Fruit fly (Drosophila melanogaster) whole organism, embryonic: ENCODE results near the gene Dap160.

Experiments used
- Atf6 ChIP-seq: fragments of 200-800 bp; sonication (Bioruptor generic); IDR thresholded peaks from 2 replicates; pipeline ENCODE4 v1.3.6; 2022; ENCODE audit warnings: missing biosample characterization, missing genetic modification characterization
- CG10274 ChIP-seq: fragments of 200-800 bp; sonication (Bioruptor generic); optimal IDR thresholded peaks from 3 replicates; lab custom pipeline; 2017; ENCODE audit warnings: missing biosample characterization, mild to moderate bottlenecking, missing genetic modification characterization
- CG11247 ChIP-seq: fragments of 200-800 bp; sonication (Bioruptor generic); IDR thresholded peaks from 2 replicates; pipeline ENCODE4 v1.3.6; 2022; ENCODE audit warnings: missing biosample characterization, missing genetic modification characterization
- CG11560 ChIP-seq: fragments of 200-800 bp; sonication (Bioruptor generic); IDR thresholded peaks from 3 replicates; pipeline ENCODE4 v1.3.6; 2022; ENCODE audit warnings: missing biosample characterization, missing genetic modification characterization
- CG11696 ChIP-seq: fragments of 200-800 bp; sonication (Bioruptor generic); IDR thresholded peaks from 2 replicates; pipeline ENCODE4 v1.3.6; 2022; ENCODE audit warnings: missing biosample characterization, missing genetic modification characterization
- CG12299 ChIP-seq: fragments of 200-800 bp; sonication (Bioruptor generic); optimal IDR thresholded peaks from 2 replicates; lab custom pipeline; 2018; ENCODE audit warnings: missing biosample characterization, mild to moderate bottlenecking, missing genetic modification characterization
- CG13296 ChIP-seq: fragments of 200-800 bp; sonication (Bioruptor generic); optimal IDR thresholded peaks from 3 replicates; lab custom pipeline; 2018; ENCODE audit warnings: missing biosample characterization, mild to moderate bottlenecking, missing genetic modification characterization
- CG14860 ChIP-seq: fragments of 200-800 bp; sonication (Bioruptor generic); IDR thresholded peaks from 3 replicates; pipeline ENCODE4 v1.3.6; 2022; ENCODE audit warnings: missing biosample characterization, missing genetic modification characterization; ENCODE audit not compliant: partially characterized antibody
- CG17328 ChIP-seq: fragments of 200-800 bp; sonication (Bioruptor generic); IDR thresholded peaks from 2 replicates; pipeline ENCODE4 v1.3.6; 2022; ENCODE audit warnings: missing biosample characterization, missing genetic modification characterization
- CG17568 ChIP-seq: fragments of 200-800 bp; sonication (Bioruptor generic); optimal IDR thresholded peaks from 2 replicates; lab custom pipeline; 2018; ENCODE audit warnings: missing biosample characterization, mild to moderate bottlenecking, missing genetic modification characterization, moderate library complexity
- CG17802 ChIP-seq: fragments of 200-800 bp; sonication (Bioruptor generic); optimal IDR thresholded peaks from 2 replicates; lab custom pipeline; 2018; ENCODE audit warnings: missing biosample characterization, mild to moderate bottlenecking, missing genetic modification characterization, moderate library complexity
- CG1792 ChIP-seq: fragments of 200-800 bp; sonication (Bioruptor generic); optimal IDR thresholded peaks from 2 replicates; lab custom pipeline; 2016; ENCODE audit warnings: missing biosample characterization, missing genetic modification characterization
- CG2120 ChIP-seq: fragments of 200-800 bp; sonication (Bioruptor generic); optimal IDR thresholded peaks from 3 replicates; lab custom pipeline; 2016; ENCODE audit warnings: missing biosample characterization, missing genetic modification characterization
- CG2129 ChIP-seq: fragments of 200-800 bp; sonication (Bioruptor generic); IDR thresholded peaks from 2 replicates; pipeline ENCODE4 v1.3.6; 2022; ENCODE audit warnings: missing biosample characterization, missing genetic modification characterization; ENCODE audit not compliant: partially characterized antibody
- CG33213 ChIP-seq: fragments of 200-800 bp; sonication (Bioruptor generic); optimal IDR thresholded peaks from 3 replicates; lab custom pipeline; 2016; ENCODE audit warnings: missing biosample characterization, missing genetic modification characterization
- CG3847 ChIP-seq: fragments of 200-800 bp; sonication (Bioruptor generic); IDR thresholded peaks from 2 replicates; pipeline ENCODE4 v1.3.6; 2022; ENCODE audit warnings: missing biosample characterization, missing genetic modification characterization
- CG4328 ChIP-seq: fragments of 200-800 bp; sonication (Bioruptor generic); optimal IDR thresholded peaks from 3 replicates; lab custom pipeline; 2017; ENCODE audit warnings: missing biosample characterization, missing genetic modification reagents, missing genetic modification characterization
- CG6254 ChIP-seq: fragments of 200-800 bp; sonication (Bioruptor generic); optimal IDR thresholded peaks from 3 replicates; lab custom pipeline; 2017; ENCODE audit warnings: mild to moderate bottlenecking, missing biosample characterization, missing genetic modification reagents, missing genetic modification characterization
- CG8281 ChIP-seq: fragments of 200-800 bp; sonication (Bioruptor generic); optimal IDR thresholded peaks from 2 replicates; lab custom pipeline; 2018; ENCODE audit warnings: missing biosample characterization, mild to moderate bottlenecking, missing genetic modification characterization, moderate library complexity
- CrebB ChIP-seq: fragments of 200-800 bp; sonication (Bioruptor generic); optimal IDR thresholded peaks from 3 replicates; lab custom pipeline; 2018; ENCODE audit warnings: missing biosample characterization, mild to moderate bottlenecking, missing genetic modification characterization
- E2f2 ChIP-seq: fragments of 200-800 bp; sonication (Bioruptor generic); IDR thresholded peaks from 2 replicates; pipeline ENCODE4 v1.3.6; 2022; ENCODE audit warnings: missing biosample characterization, missing genetic modification characterization
- Ets97D ChIP-seq: fragments of 200-800 bp; sonication (Bioruptor generic); optimal IDR thresholded peaks from 3 replicates; lab custom pipeline; 2016; ENCODE audit warnings: missing biosample characterization, missing genetic modification characterization
- H15 ChIP-seq: fragments of 200-800 bp; sonication (Bioruptor generic); IDR thresholded peaks from 3 replicates; pipeline ENCODE4 v1.3.6; 2022; ENCODE audit warnings: missing biosample characterization, missing genetic modification characterization
- HLH4C ChIP-seq: fragments of 200-800 bp; sonication (Bioruptor generic); IDR thresholded peaks from 3 replicates; pipeline ENCODE4 v1.3.6; 2022; ENCODE audit warnings: missing biosample characterization, missing genetic modification characterization; ENCODE audit not compliant: partially characterized antibody
- Hey ChIP-seq: fragments of 200-800 bp; sonication (Bioruptor generic); optimal IDR thresholded peaks from 3 replicates; lab custom pipeline; 2018; ENCODE audit warnings: missing biosample characterization, mild to moderate bottlenecking, missing genetic modification characterization
- Hsf ChIP-seq: fragments of 200-800 bp; sonication (Bioruptor generic); optimal IDR thresholded peaks from 3 replicates; lab custom pipeline; 2016; ENCODE audit warnings: missing biosample characterization, missing genetic modification characterization
- MESR4 ChIP-seq: fragments of 200-800 bp; sonication (Bioruptor generic); optimal IDR thresholded peaks from 2 replicates; lab custom pipeline; 2018; ENCODE audit warnings: missing biosample characterization, mild to moderate bottlenecking, missing genetic modification characterization, moderate library complexity
- Max ChIP-seq: fragments of 200-800 bp; sonication (Bioruptor generic); optimal IDR thresholded peaks from 2 replicates; lab custom pipeline; 2016; ENCODE audit warnings: missing biosample characterization, mild to moderate bottlenecking, missing genetic modification characterization
- NfI ChIP-seq: fragments of 200-800 bp; sonication (Bioruptor generic); optimal IDR thresholded peaks from 3 replicates; lab custom pipeline; 2018; ENCODE audit warnings: missing biosample characterization, mild to moderate bottlenecking, missing genetic modification characterization, moderate library complexity
- Stat92E ChIP-seq, 3 experiments: fragments of >200 bp in 2 of 3; fragments of 200-800 bp in 1 of 3; sonication (Bioruptor generic) in 1 of 3; optimal IDR thresholded peaks; 2 replicates each; lab custom pipeline; 2017 to 2019; ENCODE audit warnings: missing biosample characterization in 3 of 3, missing genetic modification characterization in 3 of 3, mild to moderate bottlenecking in 1 of 3, moderate library complexity in 1 of 3
- Trl ChIP-seq, 3 experiments: fragments of >200 bp in 2 of 3; fragments of 200-800 bp in 1 of 3; sonication (Bioruptor generic) in 1 of 3; optimal IDR thresholded peaks; 2 replicates in 1 of 3; 3 replicates in 2 of 3; lab custom pipeline; 2016 to 2017; ENCODE audit warnings: missing biosample characterization in 1 of 3, missing genetic modification characterization in 1 of 3
- chn ChIP-seq: fragments of 200-800 bp; sonication (Bioruptor generic); optimal IDR thresholded peaks from 2 replicates; lab custom pipeline; 2016; ENCODE audit warnings: missing biosample characterization, missing genetic modification characterization
- da ChIP-seq: fragments of 200-800 bp; sonication (Bioruptor generic); optimal IDR thresholded peaks from 2 replicates; lab custom pipeline; 2016; ENCODE audit warnings: missing biosample characterization, missing genetic modification characterization
- ewg ChIP-seq: fragments of 200-800 bp; sonication (Bioruptor generic); optimal IDR thresholded peaks from 3 replicates; lab custom pipeline; 2017; ENCODE audit warnings: mild to moderate bottlenecking, missing biosample characterization, missing genetic modification reagents, missing genetic modification characterization
- gfzf ChIP-seq: fragments of 200-800 bp; sonication (Bioruptor generic); optimal IDR thresholded peaks from 2 replicates; lab custom pipeline; 2016; ENCODE audit warnings: missing biosample characterization, mild to moderate bottlenecking, missing genetic modification characterization, moderate library complexity
- jigr1 ChIP-seq: fragments of 200-800 bp; sonication (Bioruptor generic); IDR thresholded peaks from 3 replicates; pipeline ENCODE4 v1.3.6; 2022; ENCODE audit warnings: missing biosample characterization, missing genetic modification characterization
- lilli ChIP-seq: fragments of 200-800 bp; sonication (Bioruptor generic); optimal IDR thresholded peaks from 3 replicates; lab custom pipeline; 2016; ENCODE audit warnings: missing biosample characterization, missing genetic modification characterization
- pan ChIP-seq, 4 experiments: fragments of >200 bp in 3 of 4; fragments of 200-800 bp in 1 of 4; sonication (Bioruptor generic) in 1 of 4; optimal IDR thresholded peaks in 3 of 4; IDR thresholded peaks in 1 of 4; 2 replicates each; pipeline versions ENCODE4 v1.3.6 to Lab custom; 2017 to 2022; ENCODE audit warnings: missing biosample characterization in 2 of 4, missing genetic modification characterization in 2 of 4, mixed read lengths in 1 of 4
- pfk ChIP-seq: fragments of 200-800 bp; sonication (Bioruptor generic); optimal IDR thresholded peaks from 2 replicates; lab custom pipeline; 2018; ENCODE audit warnings: missing biosample characterization, mild to moderate bottlenecking, missing genetic modification characterization, moderate library complexity
- pzg ChIP-seq: fragments of 200-800 bp; sonication (Bioruptor generic); optimal IDR thresholded peaks from 3 replicates; lab custom pipeline; 2018; ENCODE audit warnings: missing biosample characterization, mild to moderate bottlenecking, missing genetic modification characterization, moderate library complexity
- row ChIP-seq: fragments of 200-800 bp; sonication (Bioruptor generic); IDR thresholded peaks from 3 replicates; pipeline ENCODE4 v1.3.6; 2022; ENCODE audit warnings: missing biosample characterization, missing genetic modification characterization
- slp2 ChIP-seq: fragments of 200-800 bp; sonication (Bioruptor generic); optimal IDR thresholded peaks from 2 replicates; lab custom pipeline; 2016; ENCODE audit warnings: missing biosample characterization, missing genetic modification characterization
- ssp ChIP-seq: fragments of 200-800 bp; sonication (Bioruptor generic); IDR thresholded peaks from 2 replicates; pipeline ENCODE4 v1.3.6; 2022; ENCODE audit warnings: missing biosample characterization, missing genetic modification characterization
- tio ChIP-seq: fragments of 200-800 bp; sonication (Bioruptor generic); optimal IDR thresholded peaks from 2 replicates; lab custom pipeline; 2017; ENCODE audit warnings: missing biosample characterization, missing genetic modification characterization, inconsistent platforms
- wek ChIP-seq: fragments of 200-800 bp; sonication (Bioruptor generic); optimal IDR thresholded peaks from 3 replicates; lab custom pipeline; 2018; ENCODE audit warnings: missing biosample characterization, mild to moderate bottlenecking, missing genetic modification characterization, moderate library complexity
- zfh1 ChIP-seq: fragments of 200-800 bp; sonication (Bioruptor generic); IDR thresholded peaks from 3 replicates; pipeline ENCODE4 v1.3.6; 2022; ENCODE audit warnings: missing biosample characterization, missing genetic modification characterization
- zfh2 ChIP-seq: fragments of 200-800 bp; sonication (Bioruptor generic); optimal IDR thresholded peaks from 2 replicates; lab custom pipeline; 2016; ENCODE audit warnings: missing biosample characterization, missing genetic modification characterization

The Dap160 gene

DNA sequence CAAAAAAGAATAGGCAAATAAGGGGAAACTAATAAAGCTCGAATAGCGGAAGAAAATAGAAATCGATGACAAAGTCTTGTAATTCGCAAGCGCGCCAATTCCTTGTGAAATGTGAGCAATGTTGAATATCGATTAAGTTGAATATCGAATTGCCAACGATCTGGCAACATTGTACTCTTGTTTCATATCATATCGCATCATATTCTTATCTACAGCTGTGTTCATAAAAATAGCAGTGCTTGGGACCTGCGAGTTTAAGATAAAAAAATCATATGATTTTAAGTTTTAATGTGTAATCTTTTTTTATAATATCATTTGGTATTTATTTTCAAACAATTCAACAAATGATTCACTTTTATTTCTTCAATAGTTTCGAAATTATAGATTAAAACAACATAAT, 6.9 kb upstream of the Dap160 start (continued):
- TF ChIP-seq CG13296 (GFP tag; lab: Kevin White, UChicago) (peak; percentile 59), CG17568 (GFP tag; lab: Kevin White, UChicago) (peak; percentile 22), Stat92E (GFP tag; optimal IDR thresholded peaks at IDR 0.05; lab: Kevin White, UChicago) (no peak), H15 (GFP tag; lab: Robert Waterston, UW) (no peak), E2f2 (GFP tag; lab: Robert Waterston, UW) (peak; percentile 91), CG14860 (GFP tag; lab: Robert Waterston, UW) (peak; percentile 35; the same call in 2 of the 3 replicates)
- TF ChIP-seq, all 482 proteins: peak for 211

DNA sequence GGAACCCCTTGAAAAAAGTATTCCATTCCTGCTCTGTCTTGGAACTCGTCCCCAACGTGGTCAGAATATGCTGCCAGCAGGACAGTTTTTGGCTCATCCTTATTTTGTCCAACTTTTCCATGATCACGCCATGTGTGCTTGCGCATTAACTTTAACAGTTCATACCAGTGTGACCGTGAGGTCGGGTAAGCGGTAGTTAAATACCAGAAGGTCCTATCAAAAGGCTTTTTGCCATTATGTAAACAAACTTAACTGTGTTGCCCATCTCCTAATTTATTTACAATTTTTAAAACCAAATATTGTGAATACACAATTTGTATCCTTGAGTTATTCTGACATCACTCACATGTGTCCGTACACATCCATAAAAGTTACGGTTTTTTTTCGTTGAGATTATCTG, 6.1 kb upstream of the Dap160 start, which contains the start of gene del:
del (minus strand) TSS at position 305 of the 400 bp plus-strand sequence.
- TF ChIP-seq Max (GFP tag; lab: Kevin White, UChicago) (no peak), pzg (GFP tag; lab: Kevin White, UChicago) (peak; percentile 24), NfI (GFP tag; lab: Kevin White, UChicago) (no peak), row (GFP tag; lab: Robert Waterston, UW) (0 out of 3 replicates have a peak, but pooled peaks have one; percentile 12), gfzf (peak; percentile 58), ewg (peak; percentile 76), Atf6 (no peak), lilli (GFP tag; lab: Kevin White, UChicago) (no peak), CG10274 (GFP tag; lab: Kevin White, UChicago) (no peak), jigr1 (no peak), CG17328 (no peak), CG11696 (GFP tag; lab: Robert Waterston, UW) (0 out of 2 replicates have a peak, but pooled peaks have one; percentile 17), CG6254 (no peak), HLH4C (GFP tag; lab: Robert Waterston, UW) (peak; percentile 7; the same call in 1 of the 3 replicates), MESR4 (GFP tag; lab: Kevin White, UChicago) (no peak), pan (optimal IDR thresholded peaks at IDR 0.05; lab: Kevin White, UChicago) (no peak), pan (GFP tag; optimal IDR thresholded peaks at IDR 0.05 in 1 of 2, IDR thresholded peaks at IDR 0.05 in 1 of 2) (no peak), CG1792 (GFP tag; lab: Kevin White, UChicago) (no peak), CG11560 (no peak), wek (GFP tag; lab: Kevin White, UChicago) (no peak), CG8281 (tag; lab: Kevin White, UChicago) (no peak)

DNA sequence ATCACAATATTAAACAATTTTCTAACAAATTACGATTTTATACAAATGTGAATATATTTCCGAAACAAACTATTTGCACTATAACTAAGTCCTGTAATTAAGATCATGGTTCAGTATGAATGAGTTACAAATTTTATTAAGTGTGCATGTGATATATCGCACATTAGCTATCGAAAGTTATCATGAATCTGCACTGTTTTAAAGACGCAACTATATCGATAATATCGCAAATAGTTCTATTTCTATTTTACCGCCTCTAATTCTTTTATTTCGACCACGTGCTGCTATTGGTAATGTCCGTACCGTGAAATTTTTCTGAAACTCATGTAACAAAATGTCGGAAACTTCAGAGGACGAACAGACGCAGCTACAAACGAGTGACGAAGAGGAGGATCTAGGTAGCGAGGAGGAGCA, 832 bp upstream of the Dap160 start, which contains the start of gene pths:
pths (plus strand) TSS at position 258 of the 414 bp plus-strand sequence.
- TF ChIP-seq CG2129 (GFP tag; lab: Robert Waterston, UW) (peak; percentile 72), tio (GFP tag; lab: Kevin White, UChicago) (no peak), CrebB (tag; lab: Kevin White, UChicago) (no peak), slp2 (peak; percentile 11), CG4328 (GFP tag; lab: Kevin White, UChicago) (no peak), Ets97D (peak; percentile 83), da (GFP tag; lab: Kevin White, UChicago) (no peak), CG2120 (peak; percentile 72), Hey (tag; lab: Kevin White, UChicago) (no peak), ssp (peak; percentile 99), zfh2 (peak; percentile 30), CG33213 (GFP tag; lab: Kevin White, UChicago) (peak; percentile 36), H15 (GFP tag; lab: Robert Waterston, UW) (no peak; the same call in 2 of the 3 replicates), CG12299 (tag; lab: Kevin White, UChicago) (no peak), chn (no peak), CG3847 (peak; percentile 59; the same call in 1 of the 2 replicates), pfk (peak; percentile 47), Hsf (peak; percentile 67), CG17802 (tag; lab: Kevin White, UChicago) (peak; percentile 95), CG11247 (0 out of 2 replicates have a peak, but pooled peaks have one; percentile 60), Trl (optimal IDR thresholded peaks at IDR 0.05; lab: Kevin White, UChicago) (no peak), Trl (GFP tag; optimal IDR thresholded peaks at IDR 0.05; lab: Kevin White, UChicago) (peak; percentile 40), zfh1 (GFP tag; lab: Robert Waterston, UW) (peak; percentile 58; the same call in 1 of the 3 replicates)
